Worm (Caenorhabditis elegans) whole organism, L4 larva: ENCODE results near the gene F28B4.3.

Experiments used
- nhr-111 ChIP-seq: fragments of 200-800 bp; sonication (Bioruptor generic); optimal IDR thresholded peaks from 2 replicates; lab custom pipeline; 2018; ENCODE audit warnings: mild to moderate bottlenecking, missing genetic modification characterization, missing compliant biosample characterization
- zfp-3 ChIP-seq: fragments of 200-800 bp; sonication (Bioruptor generic); conservative IDR thresholded peaks from 2 replicates; pipeline ENCODE4 v1.3.6; 2022; ENCODE audit warnings: missing genetic modification reagents, missing genetic modification characterization, missing compliant biosample characterization
- ztf-11 ChIP-seq: fragments of 150-350 bp; optimal IDR thresholded peaks from 2 replicates; lab custom pipeline; 2014; ENCODE audit warnings: missing biosample characterization, missing genetic modification characterization

DNA sequence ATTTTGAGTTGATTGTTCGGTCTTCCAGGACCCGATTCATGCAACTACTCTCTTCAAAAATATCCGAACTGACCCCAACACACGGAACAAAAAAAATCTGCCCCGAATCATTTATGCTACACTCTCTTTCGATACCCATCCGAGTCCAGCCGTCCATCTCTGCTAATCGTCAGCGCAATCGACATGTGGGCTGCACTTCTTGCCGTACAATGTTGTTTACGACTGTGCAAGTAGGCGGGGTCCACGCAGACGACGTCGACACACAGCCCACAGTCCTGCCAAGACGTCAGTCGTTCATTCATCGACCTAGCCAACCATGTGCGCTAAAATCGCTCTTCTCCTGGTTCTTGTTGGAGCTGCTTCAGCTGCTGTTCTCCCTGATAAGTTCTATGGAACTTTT, 23.6 kb upstream of the F28B4.3 start, which contains the start of gene lbp-1:
- TF ChIP-seq ztf-11 (no peak), nhr-111 (GFP tag; lab: Kevin White, UChicago) (no peak), zfp-3 (GFP tag; lab: Robert Waterston, UW) (no peak)
